Worm (Caenorhabditis elegans) whole organism, late embryonic: ENCODE measurements around the gene Y49F6C.6.

ENCODE experiments used
- T23F11.4 ChIP-seq: fragments of 200-800 bp; sonication (Bioruptor generic); optimal IDR thresholded peaks from 2 replicates; lab custom pipeline; 2018; ENCODE audit warnings: mild to moderate bottlenecking, missing genetic modification characterization, missing compliant biosample characterization
- ama-1 ChIP-seq: fragments of 150-350 bp; optimal IDR thresholded peaks from 2 replicates; lab custom pipeline; 2014
- ceh-14 ChIP-seq: sonication (generic microtip); optimal IDR thresholded peaks from 2 replicates; lab custom pipeline; 2016; ENCODE audit warnings: missing genotype, missing genetic modification characterization, missing compliant biosample characterization
- ceh-45 ChIP-seq: fragments of 200-800 bp; sonication (Bioruptor generic); IDR thresholded peaks from 2 replicates; pipeline ENCODE4 v1.3.6; 2022; ENCODE audit warnings: missing genetic modification reagents, missing genetic modification characterization, missing compliant biosample characterization
- dve-1 ChIP-seq: sonication (generic microtip); optimal IDR thresholded peaks from 2 replicates; lab custom pipeline; 2017; ENCODE audit warnings: antibody characterized with exemption, mild to moderate bottlenecking, missing genetic modification characterization, missing compliant biosample characterization
- elt-2 ChIP-seq: sonication (generic microtip); optimal IDR thresholded peaks from 2 replicates; lab custom pipeline; 2016; ENCODE audit warnings: missing genetic modification reagents, missing genetic modification characterization, missing compliant biosample characterization
- ets-4 ChIP-seq: sonication (generic microtip); optimal IDR thresholded peaks from 2 replicates; lab custom pipeline; 2016; ENCODE audit warnings: missing genetic modification characterization, missing compliant biosample characterization
- fkh-10 ChIP-seq: fragments of 150-350 bp; optimal IDR thresholded peaks from 2 replicates; lab custom pipeline; 2014; ENCODE audit warnings: missing biosample characterization, missing genetic modification reagents, missing genetic modification characterization
- hlh-30 ChIP-seq: sonication (generic microtip); optimal IDR thresholded peaks from 2 replicates; lab custom pipeline; 2017; ENCODE audit warnings: antibody characterized with exemption, missing genetic modification characterization, missing compliant biosample characterization; ENCODE audit not compliant: insufficient read depth
- nhr-11 ChIP-seq: fragments of 150-350 bp; optimal IDR thresholded peaks from 2 replicates; lab custom pipeline; 2014; ENCODE audit warnings: missing biosample characterization, missing genetic modification characterization
- pag-3 ChIP-seq: sonication (generic microtip); optimal IDR thresholded peaks from 2 replicates; lab custom pipeline; 2016; ENCODE audit warnings: missing compliant biosample characterization, missing genetic modification characterization, borderline replicate concordance
- pax-1 ChIP-seq: fragments of 150-350 bp; optimal IDR thresholded peaks from 2 replicates; lab custom pipeline; 2014; ENCODE audit warnings: missing biosample characterization, missing genetic modification characterization
- pqm-1 ChIP-seq: sonication (generic microtip); optimal IDR thresholded peaks from 2 replicates; lab custom pipeline; 2016; ENCODE audit warnings: missing genetic modification characterization, missing compliant biosample characterization

ce11 chrII:3349820-3350291 is 17.1 kb downstream of the Y49F6C.6 start, which contains the start of gene F14D2.8:
- TF ChIP-seq pag-3 (tag; lab: Kevin White, UChicago) (no peak), pqm-1 (tag; lab: Kevin White, UChicago) (no peak), ceh-45 (GFP tag; lab: Robert Waterston, UW) (no peak), hlh-30 (tag; lab: Kevin White, UChicago) (no peak), ceh-14 (no peak), dve-1 (no peak), pax-1 (tag; lab: Kevin White, UChicago) (no peak), fkh-10 (GFP tag; lab: Kevin White, UChicago) (no peak), T23F11.4 (GFP tag; lab: Kevin White, UChicago) (no peak), ets-4 (no peak), ama-1 (lab: Kevin White, UChicago) (no peak), elt-2 (tag; lab: Kevin White, UChicago) (no peak), nhr-11 (tag; lab: Kevin White, UChicago) (no peak)
